Worm (Caenorhabditis elegans) whole organism, midembryonic: ENCODE data around the gene hmt-1.

ENCODE experiments used
- flt-1 ChIP-seq: fragments of 200-800 bp; sonication (Bioruptor generic); IDR thresholded peaks from 2 replicates; pipeline ENCODE4 v1.3.6; 2022; ENCODE audit warnings: missing genetic modification characterization, missing compliant biosample characterization
- klf-2 ChIP-seq: fragments of 200-800 bp; sonication (Bioruptor generic); conservative IDR thresholded peaks from 2 replicates; pipeline ENCODE4 v1.3.6; 2022; ENCODE audit warnings: missing genetic modification reagents, missing genetic modification characterization, missing compliant biosample characterization
- ref-1 ChIP-seq: fragments of 200-800 bp; sonication (Bioruptor generic); conservative IDR thresholded peaks from 2 replicates; pipeline ENCODE4 v1.3.6; 2022; ENCODE audit warnings: missing genetic modification reagents, missing genetic modification characterization, missing compliant biosample characterization
- tab-1 ChIP-seq: fragments of 200-800 bp; sonication (Bioruptor generic); IDR thresholded peaks from 2 replicates; pipeline ENCODE4 v1.3.6; 2022; ENCODE audit warnings: missing genetic modification characterization, missing compliant biosample characterization

- TF ChIP-seq klf-2 (GFP tag; lab: Robert Waterston, UW) (no peak), tab-1 (GFP tag; lab: Robert Waterston, UW) (no peak), flt-1 (no peak), ref-1 (no peak)
Measured at ce11 chrIII:11082604-11083003, 17.2 kb downstream of the hmt-1 start.
